Worm (Caenorhabditis elegans) whole organism, mixed stage, embryonic: ENCODE results near the gene C09B9.4.

ENCODE experiments used
- bed-3 ChIP-seq: fragments of 200-800 bp; sonication (Bioruptor generic); optimal IDR thresholded peaks from 3 replicates; lab custom pipeline; 2018; ENCODE audit warnings: mild to moderate bottlenecking, missing genetic modification characterization, moderate library complexity, missing compliant biosample characterization
- ceh-83 ChIP-seq: fragments of 200-800 bp; sonication (Bioruptor generic); optimal IDR thresholded peaks from 2 replicates; lab custom pipeline; 2018; ENCODE audit warnings: mild to moderate bottlenecking, missing genetic modification characterization, missing compliant biosample characterization
- ces-1 ChIP-seq: fragments of 150-350 bp; optimal IDR thresholded peaks from 2 replicates; lab custom pipeline; 2014; ENCODE audit warnings: missing biosample characterization, missing genetic modification reagents, missing genetic modification characterization
- elt-1 ChIP-seq: sonication (generic microtip); optimal IDR thresholded peaks from 2 replicates; lab custom pipeline; 2017; ENCODE audit warnings: missing genetic modification characterization, mild to moderate bottlenecking, missing compliant biosample characterization, antibody characterized with exemption, moderate library complexity, borderline replicate concordance; ENCODE audit not compliant: insufficient read depth
- hlh-1 ChIP-seq: fragments of 150-350 bp; optimal IDR thresholded peaks from 2 replicates; lab custom pipeline; 2014; ENCODE audit warnings: missing biosample characterization, missing genetic modification reagents, missing genetic modification characterization
- lin-13 ChIP-seq: fragments of 150-350 bp; optimal IDR thresholded peaks from 2 replicates; lab custom pipeline; 2014; ENCODE audit warnings: missing biosample characterization, missing genetic modification characterization
- lsy-2 ChIP-seq: fragments of 150-350 bp; optimal IDR thresholded peaks from 2 replicates; lab custom pipeline; 2014; ENCODE audit warnings: missing biosample characterization, missing genetic modification characterization
- nhr-2 ChIP-seq: fragments of 150-350 bp; optimal IDR thresholded peaks from 2 replicates; lab custom pipeline; 2014; ENCODE audit warnings: missing biosample characterization, missing genetic modification characterization
- snpc-4 ChIP-seq: fragments of 150-350 bp; optimal IDR thresholded peaks from 2 replicates; lab custom pipeline; 2014; ENCODE audit warnings: missing biosample characterization, missing genetic modification characterization
- unc-62 ChIP-seq: fragments of 150-350 bp; optimal IDR thresholded peaks from 2 replicates; lab custom pipeline; 2014; ENCODE audit warnings: missing biosample characterization, missing genetic modification reagents, missing genetic modification characterization
- ztf-11 ChIP-seq: fragments of 150-350 bp; optimal IDR thresholded peaks from 2 replicates; lab custom pipeline; 2014; ENCODE audit warnings: missing biosample characterization, missing genetic modification characterization

DNA sequence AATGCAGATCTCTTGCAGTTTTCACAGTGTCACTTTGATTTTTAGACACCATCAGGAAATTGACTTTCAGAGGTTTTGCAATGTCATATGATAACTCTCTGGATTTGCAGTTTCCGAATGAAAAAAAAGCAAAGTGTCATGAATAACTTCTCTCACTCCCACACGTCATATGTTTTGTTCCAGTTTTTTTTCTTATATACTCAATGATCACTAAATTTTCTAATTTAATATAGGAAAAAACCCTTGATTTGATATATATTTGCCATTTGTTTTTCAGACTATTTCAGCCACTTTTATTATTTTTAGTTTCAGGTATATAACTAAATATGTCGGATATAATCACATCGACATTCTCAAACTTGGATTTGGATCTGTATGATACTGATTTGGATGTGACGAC is 4.3 kb upstream of the C09B9.4 start, which contains the start of gene C09B9.1:
- TF ChIP-seq ceh-83, result no peak
- no peak for TF ChIP-seq lsy-2 (tag; lab: Kevin White, UChicago)
- TF ChIP-seq hlh-1 (tag; lab: Kevin White, UChicago), result no peak
- no peak for TF ChIP-seq nhr-2 (tag; lab: Kevin White, UChicago)
- TF ChIP-seq elt-1 (tag; lab: Kevin White, UChicago), result no peak
- TF ChIP-seq unc-62 (GFP tag; lab: Kevin White, UChicago), result no peak
- TF ChIP-seq lin-13 (tag; lab: Kevin White, UChicago), result no peak
- no peak for TF ChIP-seq bed-3 (GFP tag; lab: Kevin White, UChicago)
- TF ChIP-seq ztf-11, result no peak
- TF ChIP-seq ces-1 (GFP tag; lab: Kevin White, UChicago), result no peak
- no peak for TF ChIP-seq snpc-4 (tag; lab: Kevin White, UChicago)
